Fruit fly (Drosophila melanogaster): ENCODE measurements around the gene tna.

tna gene

dm6 chr3L:10844548-10845530 is 9.5 kb downstream of the tna start:
- TF ChIP-seq EcR (GFP tag; optimal IDR thresholded peaks at IDR 0.05) (no peak), pan (optimal IDR thresholded peaks at IDR 0.05) (no peak), usp (GFP tag; optimal IDR thresholded peaks at IDR 0.05) (no peak), psq (optimal IDR thresholded peaks at IDR 0.05) (no peak), Dll (optimal IDR thresholded peaks at IDR 0.05) (no peak), CG8478 (optimal IDR thresholded peaks at IDR 0.05) (no peak)

dm6 chr3L:10845758-10846157 is 10.4 kb downstream of the tna start:
- TF ChIP-seq pan (optimal IDR thresholded peaks at IDR 0.05) (no peak), usp (GFP tag; optimal IDR thresholded peaks at IDR 0.05) (no peak), EcR (GFP tag; optimal IDR thresholded peaks at IDR 0.05) (no peak)

dm6 chr3L:10847790-10848492 is 12.6 kb downstream of the tna start:
- TF ChIP-seq CG8478 (optimal IDR thresholded peaks at IDR 0.05) = no peak
- TF ChIP-seq usp (GFP tag; optimal IDR thresholded peaks at IDR 0.05) = no peak
- no peak for TF ChIP-seq EcR (GFP tag; optimal IDR thresholded peaks at IDR 0.05)
- no peak for TF ChIP-seq Dll (optimal IDR thresholded peaks at IDR 0.05)
- TF ChIP-seq pan (optimal IDR thresholded peaks at IDR 0.05) = peak; percentile 26
- no peak for TF ChIP-seq psq (optimal IDR thresholded peaks at IDR 0.05)

- no peak for TF ChIP-seq usp (GFP tag; optimal IDR thresholded peaks at IDR 0.05)
- TF ChIP-seq psq (optimal IDR thresholded peaks at IDR 0.05) = no peak
- TF ChIP-seq EcR (GFP tag; optimal IDR thresholded peaks at IDR 0.05) = no peak
- TF ChIP-seq pan (optimal IDR thresholded peaks at IDR 0.05) = no peak
- no peak for TF ChIP-seq CG8478 (optimal IDR thresholded peaks at IDR 0.05)
- TF ChIP-seq Dll (optimal IDR thresholded peaks at IDR 0.05) = no peak
Measured at dm6 chr3L:10848712-10849377, 13.5 kb downstream of the tna start.

dm6 chr3L:10849620-10850302 is 14.4 kb downstream of the tna start:
- no peak for TF ChIP-seq pan (optimal IDR thresholded peaks at IDR 0.05)
- TF ChIP-seq CG8478 (optimal IDR thresholded peaks at IDR 0.05) = no peak
- TF ChIP-seq usp (GFP tag; optimal IDR thresholded peaks at IDR 0.05) = no peak
- TF ChIP-seq psq (optimal IDR thresholded peaks at IDR 0.05) = no peak

dm6 chr3L:10851107-10851762 is 15.9 kb downstream of the tna start:
- TF ChIP-seq CG8478 (optimal IDR thresholded peaks at IDR 0.05) = no peak
- no peak for TF ChIP-seq pan (optimal IDR thresholded peaks at IDR 0.05)
- TF ChIP-seq psq (optimal IDR thresholded peaks at IDR 0.05) = no peak
- no peak for TF ChIP-seq Dll (optimal IDR thresholded peaks at IDR 0.05)
- TF ChIP-seq EcR (GFP tag; optimal IDR thresholded peaks at IDR 0.05) = peak in 1 of 2 experiments; percentile 63
- TF ChIP-seq usp (GFP tag; optimal IDR thresholded peaks at IDR 0.05) = no peak

- TF ChIP-seq pan (optimal IDR thresholded peaks at IDR 0.05) (no peak), usp (GFP tag; optimal IDR thresholded peaks at IDR 0.05) (no peak), CG8478 (optimal IDR thresholded peaks at IDR 0.05) (no peak), EcR (GFP tag; optimal IDR thresholded peaks at IDR 0.05) (no peak), psq (optimal IDR thresholded peaks at IDR 0.05) (no peak), Dll (optimal IDR thresholded peaks at IDR 0.05) (no peak)
Measured at dm6 chr3L:10851853-10852346, 16.6 kb downstream of the tna start.

- no peak for TF ChIP-seq pan (optimal IDR thresholded peaks at IDR 0.05)
- TF ChIP-seq CG8478 (optimal IDR thresholded peaks at IDR 0.05) = no peak
- TF ChIP-seq usp (GFP tag; optimal IDR thresholded peaks at IDR 0.05) = no peak
- no peak for TF ChIP-seq Dll (optimal IDR thresholded peaks at IDR 0.05)
- peak in 1 of 2 experiments; percentile 22 for TF ChIP-seq EcR (GFP tag; optimal IDR thresholded peaks at IDR 0.05)
- no peak for TF ChIP-seq psq (optimal IDR thresholded peaks at IDR 0.05)
Measured at dm6 chr3L:10852347-10853130, 17.2 kb downstream of the tna start.

dm6 chr3L:10853131-10853471 is 17.8 kb downstream of the tna start:
- TF ChIP-seq EcR (GFP tag; optimal IDR thresholded peaks at IDR 0.05) (peak in 1 of 2 experiments; percentile 19), Dll (optimal IDR thresholded peaks at IDR 0.05) (no peak)

- no peak for TF ChIP-seq usp (GFP tag; optimal IDR thresholded peaks at IDR 0.05)
- TF ChIP-seq EcR (GFP tag; optimal IDR thresholded peaks at IDR 0.05) = no peak
- no peak for TF ChIP-seq CG8478 (optimal IDR thresholded peaks at IDR 0.05)
- no peak for TF ChIP-seq psq (optimal IDR thresholded peaks at IDR 0.05)
- TF ChIP-seq Dll (optimal IDR thresholded peaks at IDR 0.05) = no peak
- TF ChIP-seq pan (optimal IDR thresholded peaks at IDR 0.05) = no peak
Measured at dm6 chr3L:10853618-10854017, 18.3 kb downstream of the tna start.
